Worm (Caenorhabditis elegans) whole organism, late embryonic: ENCODE results near the gene C45B11.9.
A peak's percentile ranks its signal among the peaks of the same experiment; 100 is the strongest.

Source experiments
- C38D4.7 ChIP-seq: fragments of 200-800 bp; sonication (Bioruptor generic); optimal IDR thresholded peaks from 2 replicates; lab custom pipeline; 2018; ENCODE audit warnings: mild to moderate bottlenecking, missing genetic modification characterization, moderate library complexity, missing compliant biosample characterization
- F13H6.1 ChIP-seq: sonication (generic microtip); optimal IDR thresholded peaks from 2 replicates; lab custom pipeline; 2016; ENCODE audit warnings: missing genetic modification characterization, missing compliant biosample characterization
- Y22D7AL.16 ChIP-seq: sonication (generic microtip); optimal IDR thresholded peaks from 2 replicates; lab custom pipeline; 2016; ENCODE audit warnings: missing genetic modification characterization, missing compliant biosample characterization
- ceh-30 ChIP-seq: fragments of 150-350 bp; optimal IDR thresholded peaks from 2 replicates; lab custom pipeline; 2014; ENCODE audit warnings: missing biosample characterization, missing genetic modification characterization
- elt-2 ChIP-seq: sonication (generic microtip); optimal IDR thresholded peaks from 2 replicates; lab custom pipeline; 2016; ENCODE audit warnings: missing genetic modification reagents, missing genetic modification characterization, missing compliant biosample characterization
- fkh-10 ChIP-seq: fragments of 150-350 bp; optimal IDR thresholded peaks from 2 replicates; lab custom pipeline; 2014; ENCODE audit warnings: missing biosample characterization, missing genetic modification reagents, missing genetic modification characterization
- hlh-8 ChIP-seq: sonication (generic microtip); optimal IDR thresholded peaks from 2 replicates; lab custom pipeline; 2016; ENCODE audit warnings: missing genotype, missing genetic modification characterization, missing compliant biosample characterization
- mec-3 ChIP-seq: sonication (generic microtip); optimal IDR thresholded peaks from 2 replicates; lab custom pipeline; 2016; ENCODE audit warnings: borderline replicate concordance, missing genetic modification characterization, missing compliant biosample characterization
- nfya-1 ChIP-seq: sonication (generic microtip); optimal IDR thresholded peaks from 2 replicates; lab custom pipeline; 2017; ENCODE audit warnings: missing genetic modification characterization, mild to moderate bottlenecking, missing compliant biosample characterization, antibody characterized with exemption, moderate library complexity
- pag-3 ChIP-seq: sonication (generic microtip); optimal IDR thresholded peaks from 2 replicates; lab custom pipeline; 2016; ENCODE audit warnings: missing compliant biosample characterization, missing genetic modification characterization, borderline replicate concordance
- pha-4 ChIP-seq: fragments of 150-350 bp; optimal IDR thresholded peaks from 2 replicates; lab custom pipeline; 2018; ENCODE audit warnings: missing biosample characterization, missing genetic modification reagents, missing genetic modification characterization
- unc-3 ChIP-seq, 2 experiments: fragments of 200-800 bp in 1 of 2; sonication (Bioruptor generic) in 1 of 2; sonication (generic microtip) in 1 of 2; conservative IDR thresholded peaks in 1 of 2; optimal IDR thresholded peaks in 1 of 2; 2 replicates each; pipeline versions ENCODE4 v1.3.6 to Lab custom; 2016 to 2022; ENCODE audit warnings: missing compliant biosample characterization in 2 of 2, missing genetic modification characterization in 2 of 2, missing genetic modification reagents in 1 of 2
- unc-86 ChIP-seq: sonication (generic microtip); optimal IDR thresholded peaks from 2 replicates; lab custom pipeline; 2016; ENCODE audit warnings: missing genetic modification characterization, missing compliant biosample characterization

ce11 chrV:11039379-11039954, 653 bp upstream of the C45B11.9 start, which contains the start of gene pak-2:
- TF ChIP-seq C38D4.7 (peak; percentile 14), F13H6.1 (tag; lab: Kevin White, UChicago) (peak; percentile 91), hlh-8 (tag; lab: Kevin White, UChicago) (peak; percentile 83), mec-3 (tag; lab: Kevin White, UChicago) (peak; percentile 87), unc-86 (tag; lab: Kevin White, UChicago) (peak; percentile 61), nfya-1 (peak; percentile 54), pag-3 (no peak), Y22D7AL.16 (tag; lab: Kevin White, UChicago) (no peak), fkh-10 (GFP tag; lab: Kevin White, UChicago) (no peak), unc-3 (GFP tag; conservative IDR thresholded peaks at IDR 0.05; lab: Robert Waterston, UW) (no peak), unc-3 (tag; optimal IDR thresholded peaks at IDR 0.05; lab: Kevin White, UChicago) (peak; percentile 77), pha-4 (tag; lab: Kevin White, UChicago) (no peak), ceh-30 (no peak), elt-2 (tag; lab: Kevin White, UChicago) (peak; percentile 90)
